Worm (Caenorhabditis elegans): ENCODE results near the gene C08F11.12.

ce11 chrIV:13673504-13673903 is 22.2 kb upstream of the C08F11.12 start, which contains the start of gene oac-48:
- TF ChIP-seq madf-6 (GFP tag; IDR thresholded peaks at IDR 0.05) (no peak), dpl-1 (GFP tag; optimal IDR thresholded peaks at IDR 0.05) (no peak), hmg-1.2 (GFP tag; IDR thresholded peaks at IDR 0.05) (no peak), zim-3 (tag; optimal IDR thresholded peaks at IDR 0.05) (no peak), attf-5 (GFP tag; optimal IDR thresholded peaks at IDR 0.05) (no peak), athp-1 (tag; optimal IDR thresholded peaks at IDR 0.05) (no peak)

Data from whole organism, young adult.